Worm (Caenorhabditis elegans) whole organism, L4/young adult: ENCODE results near the gene mig-32.

ENCODE experiments used
- W03F9.2 ChIP-seq: fragments of 150-350 bp; optimal IDR thresholded peaks from 2 replicates; lab custom pipeline; 2014; ENCODE audit warnings: missing biosample characterization, missing genetic modification characterization
- dao-5 ChIP-seq: sonication (generic microtip); optimal IDR thresholded peaks from 2 replicates; lab custom pipeline; 2016; ENCODE audit warnings: missing genotype, missing genetic modification characterization, moderate library complexity, missing compliant biosample characterization
- him-1 ChIP-seq: sonication (generic microtip); optimal IDR thresholded peaks from 2 replicates; lab custom pipeline; 2016; ENCODE audit warnings: missing genotype, missing genetic modification reagents, missing genetic modification characterization, missing compliant biosample characterization

- TF ChIP-seq W03F9.2 (peak; percentile 12), him-1 (peak; percentile 36), dao-5 (tag; lab: Kevin White, UChicago) (peak; percentile 70)
Observed at ce11 chrIV:12086498-12086897, 5.5 kb downstream of the mig-32 start.
